Worm (Caenorhabditis elegans) whole organism, late embryonic: ENCODE data around the gene R04B3.2.

ENCODE experiments used
- F13H6.1 ChIP-seq: sonication (generic microtip); optimal IDR thresholded peaks from 2 replicates; lab custom pipeline; 2016; ENCODE audit warnings: missing genetic modification characterization, missing compliant biosample characterization
- ceh-18 ChIP-seq: sonication (generic microtip); optimal IDR thresholded peaks from 2 replicates; lab custom pipeline; 2016; ENCODE audit warnings: missing genetic modification characterization, missing compliant biosample characterization
- ceh-31 ChIP-seq: sonication (generic microtip); optimal IDR thresholded peaks from 2 replicates; lab custom pipeline; 2016; ENCODE audit warnings: missing genetic modification characterization, missing compliant biosample characterization
- hlh-6 ChIP-seq: sonication (generic microtip); optimal IDR thresholded peaks from 2 replicates; lab custom pipeline; 2016; ENCODE audit warnings: missing genotype, missing genetic modification characterization, missing compliant biosample characterization
- lim-6 ChIP-seq: sonication (generic microtip); optimal IDR thresholded peaks from 2 replicates; lab custom pipeline; 2016; ENCODE audit warnings: missing genetic modification characterization, missing compliant biosample characterization
- nfya-1 ChIP-seq: sonication (generic microtip); optimal IDR thresholded peaks from 2 replicates; lab custom pipeline; 2017; ENCODE audit warnings: missing genetic modification characterization, mild to moderate bottlenecking, missing compliant biosample characterization, antibody characterized with exemption, moderate library complexity
- nhr-11 ChIP-seq: fragments of 150-350 bp; optimal IDR thresholded peaks from 2 replicates; lab custom pipeline; 2014; ENCODE audit warnings: missing biosample characterization, missing genetic modification characterization
- pha-4 ChIP-seq: fragments of 150-350 bp; optimal IDR thresholded peaks from 2 replicates; lab custom pipeline; 2018; ENCODE audit warnings: missing biosample characterization, missing genetic modification reagents, missing genetic modification characterization
- sdc-2 ChIP-seq: sonication (generic microtip); optimal IDR thresholded peaks from 2 replicates; lab custom pipeline; 2016; ENCODE audit warnings: missing genotype, missing genetic modification characterization, missing compliant biosample characterization
- tbx-2 ChIP-seq: sonication (generic microtip); optimal IDR thresholded peaks from 2 replicates; lab custom pipeline; 2016; ENCODE audit warnings: missing genetic modification characterization, missing compliant biosample characterization

- TF ChIP-seq sdc-2 (no peak), ceh-18 (no peak), nfya-1 (no peak), F13H6.1 (tag; lab: Kevin White, UChicago) (no peak), tbx-2 (tag; lab: Kevin White, UChicago) (no peak), lim-6 (tag; lab: Kevin White, UChicago) (no peak), hlh-6 (tag; lab: Kevin White, UChicago) (no peak), pha-4 (tag; lab: Kevin White, UChicago) (no peak), ceh-31 (tag; lab: Kevin White, UChicago) (no peak), nhr-11 (tag; lab: Kevin White, UChicago) (no peak)
These were observed 27.3 kb downstream of the R04B3.2 start for ce11 chrX:2446185-2446584.
